Fruit fly (Drosophila melanogaster) whole organism, prepupa: ENCODE results near the gene CG4615.

ENCODE experiments used
- Blimp-1 ChIP-seq: fragments of 200-800 bp; sonication (Bioruptor generic); optimal IDR thresholded peaks from 3 replicates; lab custom pipeline; 2017; ENCODE audit warnings: missing biosample characterization, missing genetic modification characterization, mild to moderate bottlenecking, moderate library complexity, missing genetic modification reagents
- CG16779 ChIP-seq: fragments of 200-800 bp; sonication (Bioruptor generic); optimal IDR thresholded peaks from 3 replicates; lab custom pipeline; 2017; ENCODE audit warnings: missing biosample characterization, mild to moderate bottlenecking, missing genetic modification characterization
- Hr39 ChIP-seq: fragments of 200-800 bp; sonication (Bioruptor generic); optimal IDR thresholded peaks from 2 replicates; lab custom pipeline; 2016; ENCODE audit warnings: missing biosample characterization, missing genetic modification characterization

DNA sequence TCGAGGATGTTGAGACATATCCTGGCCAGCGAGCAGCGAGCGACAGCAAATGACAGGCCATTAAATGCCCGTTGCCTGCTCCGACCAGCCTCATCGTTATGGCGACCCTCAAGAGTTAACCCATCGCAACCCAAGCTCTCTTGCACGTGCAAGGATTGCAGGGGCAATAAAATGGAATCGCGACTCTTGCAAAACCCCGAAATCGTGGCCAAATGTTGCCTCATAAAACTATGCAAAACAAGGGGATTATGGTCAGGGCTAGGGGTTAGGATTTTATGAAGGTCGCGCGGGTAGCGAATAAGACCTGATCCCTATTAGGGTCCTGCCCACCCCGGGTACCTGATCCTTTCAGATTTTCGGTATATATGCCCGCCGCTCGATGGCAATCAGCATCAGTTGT, 53.0 kb downstream of the CG4615 start, which contains the start of gene nullo:
- TF ChIP-seq CG16779 (tag; lab: Kevin White, UChicago) (no peak), Blimp-1 (GFP tag; lab: Kevin White, UChicago) (no peak), Hr39 (no peak)
